Worm (Caenorhabditis elegans): Measurements from ENCODE around the gene C10A4.7.

DNA sequence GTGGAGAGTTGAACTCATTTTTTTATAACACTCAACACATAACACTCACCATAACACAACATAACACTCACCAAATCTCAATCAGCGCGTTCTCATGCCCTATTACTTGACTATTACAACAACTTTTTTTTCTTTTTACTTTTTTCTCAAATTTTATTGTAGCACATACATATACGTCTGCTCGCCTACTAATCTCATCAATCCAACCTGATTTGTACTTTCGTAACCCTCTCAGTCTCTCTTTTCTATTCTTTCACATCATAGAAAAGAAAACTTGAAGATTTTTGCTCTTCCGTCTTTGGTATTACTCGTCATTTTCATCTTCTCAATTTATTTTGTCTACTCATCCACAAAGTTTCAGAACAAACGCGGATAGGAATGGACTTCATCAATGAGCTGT lies 38.4 kb downstream of the C10A4.7 start, which contains the start of gene npr-8:
- TF ChIP-seq hpl-2 (GFP tag; optimal IDR thresholded peaks at IDR 0.05): no peak
- TF ChIP-seq pag-3 (tag; optimal IDR thresholded peaks at IDR 0.05; ENCODE audit: borderline replicate concordance, insufficient read depth): no peak
- no peak for TF ChIP-seq isw-1 (GFP tag; IDR thresholded peaks at IDR 0.05)
- TF ChIP-seq fkh-8 (tag; optimal IDR thresholded peaks at IDR 0.05): no peak
- no peak for TF ChIP-seq ztf-4 (tag; optimal IDR thresholded peaks at IDR 0.05)
- no peak for TF ChIP-seq ceh-8 (GFP tag; optimal IDR thresholded peaks at IDR 0.05)
- no peak for TF ChIP-seq pqm-1 (tag; optimal IDR thresholded peaks at IDR 0.05)
- no peak for TF ChIP-seq ama-1 (optimal IDR thresholded peaks at IDR 0.05)
- no peak for TF ChIP-seq irx-1 (tag; optimal IDR thresholded peaks at IDR 0.05)
- TF ChIP-seq nhr-237 (tag; optimal IDR thresholded peaks at IDR 0.05): no peak

All from whole organism, L1 larva.